Worm (Caenorhabditis elegans) whole organism, L2 larva: ENCODE data around the gene F52H2.1.
A peak's percentile ranks its signal among the peaks of the same experiment; 100 is the strongest.

Experiments used
- C34F6.9 ChIP-seq: fragments of 150-350 bp; optimal IDR thresholded peaks from 2 replicates; lab custom pipeline; 2014; ENCODE audit warnings: missing biosample characterization, missing genetic modification characterization
- F13H6.1 ChIP-seq: sonication (generic microtip); optimal IDR thresholded peaks from 2 replicates; lab custom pipeline; 2016; ENCODE audit warnings: missing genetic modification characterization, missing compliant biosample characterization
- alr-1 ChIP-seq: fragments of 150-350 bp; optimal IDR thresholded peaks from 2 replicates; lab custom pipeline; 2014; ENCODE audit warnings: missing biosample characterization, missing genetic modification characterization
- ama-1 ChIP-seq: fragments of 150-350 bp; optimal IDR thresholded peaks from 2 replicates; lab custom pipeline; 2018; ENCODE audit warnings: inconsistent platforms
- blmp-1 ChIP-seq: sonication (generic microtip); optimal IDR thresholded peaks from 2 replicates; lab custom pipeline; 2017; ENCODE audit warnings: missing genetic modification characterization, mild to moderate bottlenecking, missing compliant biosample characterization, antibody characterized with exemption, moderate library complexity; ENCODE audit not compliant: insufficient read depth
- ceh-16 ChIP-seq: fragments of 150-350 bp; optimal IDR thresholded peaks from 2 replicates; lab custom pipeline; 2014; ENCODE audit warnings: missing biosample characterization, missing genetic modification characterization
- ceh-82 ChIP-seq: fragments of 150-350 bp; optimal IDR thresholded peaks from 2 replicates; lab custom pipeline; 2014; ENCODE audit warnings: missing biosample characterization, missing genetic modification characterization
- crh-2 ChIP-seq: sonication (generic microtip); optimal IDR thresholded peaks from 2 replicates; lab custom pipeline; 2017; ENCODE audit warnings: missing biosample characterization, missing genetic modification characterization
- dmd-4 ChIP-seq: sonication (generic microtip); optimal IDR thresholded peaks from 2 replicates; lab custom pipeline; 2017; ENCODE audit warnings: missing biosample characterization, missing genetic modification characterization
- egl-27 ChIP-seq: sonication (generic microtip); optimal IDR thresholded peaks from 3 replicates; lab custom pipeline; 2017; ENCODE audit warnings: missing biosample characterization, missing genetic modification reagents, missing genetic modification characterization
- elt-1 ChIP-seq: fragments of 150-350 bp; optimal IDR thresholded peaks from 2 replicates; lab custom pipeline; 2014; ENCODE audit warnings: missing biosample characterization, missing genetic modification characterization
- elt-3 ChIP-seq: sonication (generic microtip); optimal IDR thresholded peaks from 2 replicates; lab custom pipeline; 2017; ENCODE audit warnings: missing biosample characterization, missing genetic modification characterization
- fos-1 ChIP-seq: fragments of 150-350 bp; optimal IDR thresholded peaks from 2 replicates; lab custom pipeline; 2014; ENCODE audit warnings: missing biosample characterization, missing genetic modification characterization
- gmeb-1 ChIP-seq: fragments of 150-350 bp; optimal IDR thresholded peaks from 2 replicates; lab custom pipeline; 2014; ENCODE audit warnings: missing biosample characterization, missing genetic modification characterization
- lin-13 ChIP-seq: fragments of 150-350 bp; optimal IDR thresholded peaks from 2 replicates; lab custom pipeline; 2014; ENCODE audit warnings: missing biosample characterization, missing genetic modification reagents, missing genetic modification characterization
- lin-39 ChIP-seq: fragments of 150-350 bp; optimal IDR thresholded peaks from 2 replicates; lab custom pipeline; 2014; ENCODE audit warnings: missing biosample characterization, missing genetic modification reagents, missing genetic modification characterization
- lsy-2 ChIP-seq, 2 experiments: fragments of 150-350 bp in 1 of 2; sonication (generic microtip) in 1 of 2; optimal IDR thresholded peaks; 2 replicates each; lab custom pipeline; 2014 to 2017; ENCODE audit warnings: missing biosample characterization in 2 of 2, missing genetic modification characterization in 2 of 2
- mbf-1 ChIP-seq: sonication (generic microtip); optimal IDR thresholded peaks from 2 replicates; lab custom pipeline; 2017; ENCODE audit warnings: missing biosample characterization, missing genetic modification characterization
- mdl-1 ChIP-seq, 2 experiments: fragments of 150-350 bp in 1 of 2; sonication (generic microtip) in 1 of 2; optimal IDR thresholded peaks; 2 replicates each; lab custom pipeline; 2017; ENCODE audit warnings: missing biosample characterization in 2 of 2, missing genetic modification characterization in 2 of 2
- nhr-129 ChIP-seq: fragments of 150-350 bp; optimal IDR thresholded peaks from 2 replicates; lab custom pipeline; 2014; ENCODE audit warnings: missing biosample characterization, missing genetic modification characterization
- nhr-21 ChIP-seq: fragments of 150-350 bp; optimal IDR thresholded peaks from 2 replicates; lab custom pipeline; 2014; ENCODE audit warnings: missing biosample characterization, missing genetic modification characterization
- nhr-25 ChIP-seq: fragments of 150-350 bp; sonication (generic microtip); optimal IDR thresholded peaks from 3 replicates; lab custom pipeline; 2014; ENCODE audit warnings: missing biosample characterization, missing genetic modification characterization
- nhr-6 ChIP-seq: fragments of 150-350 bp; optimal IDR thresholded peaks from 2 replicates; lab custom pipeline; 2014; ENCODE audit warnings: missing biosample characterization, missing genetic modification characterization
- peb-1 ChIP-seq: fragments of 150-350 bp; optimal IDR thresholded peaks from 2 replicates; lab custom pipeline; 2014; ENCODE audit warnings: missing biosample characterization, missing genetic modification characterization
- sem-4 ChIP-seq: fragments of 150-350 bp; optimal IDR thresholded peaks from 2 replicates; lab custom pipeline; 2014; ENCODE audit warnings: missing biosample characterization, missing genetic modification reagents, missing genetic modification characterization
- sma-3 ChIP-seq: sonication (generic microtip); optimal IDR thresholded peaks from 2 replicates; lab custom pipeline; 2016; ENCODE audit warnings: missing genetic modification reagents, missing genetic modification characterization, missing compliant biosample characterization
- sma-9 ChIP-seq, 2 experiments: fragments of 150-350 bp in 1 of 2; sonication (generic microtip) in 1 of 2; optimal IDR thresholded peaks; 2 replicates each; lab custom pipeline; 2014 to 2016; ENCODE audit warnings: missing genetic modification characterization in 2 of 2, mild to moderate bottlenecking in 1 of 2, missing biosample characterization in 1 of 2, missing compliant biosample characterization in 1 of 2, missing genetic modification reagents in 1 of 2, moderate library complexity in 1 of 2
- snpc-4 ChIP-seq: fragments of 150-350 bp; optimal IDR thresholded peaks from 2 replicates; lab custom pipeline; 2014; ENCODE audit warnings: missing biosample characterization, missing genetic modification characterization
- unc-39 ChIP-seq: fragments of 150-350 bp; optimal IDR thresholded peaks from 2 replicates; lab custom pipeline; 2014; ENCODE audit warnings: missing biosample characterization, missing genetic modification characterization
- unc-55 ChIP-seq: fragments of 150-350 bp; sonication (generic microtip); optimal IDR thresholded peaks from 3 replicates; lab custom pipeline; 2014; ENCODE audit warnings: missing biosample characterization, missing genetic modification reagents, missing genetic modification characterization
- ztf-1 ChIP-seq: fragments of 200-800 bp; sonication (Bioruptor generic); conservative IDR thresholded peaks from 2 replicates; pipeline ENCODE4 v1.3.6; 2022; ENCODE audit warnings: missing genetic modification characterization, missing compliant biosample characterization
- ztf-11 ChIP-seq: sonication (generic microtip); optimal IDR thresholded peaks from 2 replicates; lab custom pipeline; 2017; ENCODE audit warnings: missing biosample characterization, missing genetic modification characterization

Gene F52H2.1

DNA sequence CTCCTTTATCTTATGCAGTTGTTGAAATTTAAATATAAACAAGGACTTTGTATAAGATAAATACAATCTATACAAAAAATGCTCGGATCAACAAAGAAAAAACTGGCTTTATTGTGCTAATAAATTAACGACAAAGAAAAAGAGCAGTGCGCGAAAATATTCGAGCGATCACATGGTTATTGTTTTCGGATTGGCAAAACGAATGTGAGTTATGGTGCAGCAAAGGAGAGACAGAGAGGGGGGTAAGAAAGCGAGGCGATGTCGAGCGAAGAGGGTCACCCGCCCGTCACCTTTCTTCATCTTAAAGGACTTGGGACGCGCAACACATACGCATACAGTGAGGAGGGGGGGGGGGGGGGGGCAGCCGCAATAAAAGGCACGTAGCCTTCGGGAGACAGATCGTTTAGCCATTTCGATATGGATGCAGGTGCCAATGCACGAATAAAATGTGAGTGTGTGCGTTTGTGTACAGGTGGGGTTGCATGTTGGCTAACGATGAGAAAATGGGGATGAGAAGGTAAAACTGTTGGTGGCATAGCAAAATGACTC, 10.3 kb downstream of the F52H2.1 start:
- TF ChIP-seq nhr-25 (tag; lab: Kevin White, UChicago), result peak; percentile 24
- no peak for TF ChIP-seq peb-1 (tag; lab: Kevin White, UChicago)

DNA sequence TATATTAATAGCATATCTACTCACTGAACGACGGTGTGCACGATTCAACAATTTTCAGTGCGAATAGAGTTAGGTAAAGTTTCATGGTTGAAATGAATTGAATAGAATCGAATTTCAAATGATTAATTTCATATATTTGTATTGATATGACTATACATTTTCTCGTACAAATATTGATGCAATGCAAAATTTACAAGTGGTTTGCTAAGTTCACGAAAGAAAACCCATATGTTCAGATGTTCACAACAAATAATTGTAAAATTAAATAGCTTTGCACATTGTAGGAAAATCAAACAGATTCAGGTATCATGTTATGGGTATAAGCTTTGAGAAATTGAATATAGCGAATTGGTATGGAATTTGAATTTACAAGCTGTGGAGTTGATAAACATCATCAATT, 12.8 kb downstream of the F52H2.1 start, which contains the start of gene H01M10.2:
Gene H01M10.2 (minus strand): TSS at position 101 of the 400 bp plus-strand sequence.
- TF ChIP-seq mdl-1 (tag; optimal IDR thresholded peaks at IDR 0.05; lab: Kevin White, UChicago) (no peak), ceh-16 (tag; lab: Kevin White, UChicago) (no peak), dmd-4 (tag; lab: Kevin White, UChicago) (no peak), mbf-1 (tag; lab: Kevin White, UChicago) (no peak), snpc-4 (no peak), ama-1 (lab: Kevin White, UChicago) (no peak), egl-27 (tag; lab: Kevin White, UChicago) (no peak), sma-9 (GFP tag; optimal IDR thresholded peaks at IDR 0.05; lab: Kevin White, UChicago) (no peak), sma-9 (tag; optimal IDR thresholded peaks at IDR 0.05; lab: Kevin White, UChicago) (no peak), lin-39 (no peak), F13H6.1 (no peak), sem-4 (no peak), gmeb-1 (tag; lab: Kevin White, UChicago) (no peak), ztf-11 (tag; lab: Kevin White, UChicago) (no peak), alr-1 (tag; lab: Kevin White, UChicago) (no peak), lin-13 (GFP tag; lab: Kevin White, UChicago) (no peak), nhr-21 (tag; lab: Kevin White, UChicago) (no peak), elt-3 (tag; lab: Kevin White, UChicago) (no peak)

DNA sequence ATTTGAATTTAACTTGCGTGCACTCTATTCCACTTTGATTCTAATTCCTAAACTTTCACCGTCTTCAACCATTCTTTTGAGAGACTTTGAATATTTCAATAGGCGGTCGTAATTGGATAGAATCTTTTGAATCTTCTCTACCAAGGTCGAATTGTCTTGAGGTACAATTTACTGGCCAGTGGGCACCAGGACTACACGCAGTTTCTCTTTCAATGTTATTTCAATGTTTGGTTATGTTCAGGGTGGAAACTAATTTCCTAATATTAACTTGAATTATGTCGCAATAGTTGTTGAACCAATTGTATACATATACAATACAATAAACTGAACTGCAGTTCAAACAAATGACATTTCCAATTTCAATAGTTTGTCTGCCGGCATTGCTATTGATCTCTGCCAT, 15.1 kb downstream of the F52H2.1 start:
- TF ChIP-seq nhr-129 (tag; lab: Kevin White, UChicago) (peak; percentile 15), nhr-6 (tag; lab: Kevin White, UChicago) (no peak), mdl-1 (tag; optimal IDR thresholded peaks at IDR 0.05; lab: Kevin White, UChicago) (no peak), elt-3 (tag; lab: Kevin White, UChicago) (no peak), F13H6.1 (no peak), ceh-82 (no peak), lsy-2 (tag; optimal IDR thresholded peaks at IDR 0.05; lab: Kevin White, UChicago) (no peak), unc-55 (GFP tag; lab: Kevin White, UChicago) (no peak), C34F6.9 (tag; lab: Kevin White, UChicago) (no peak), ceh-16 (tag; lab: Kevin White, UChicago) (no peak), nhr-25 (tag; lab: Kevin White, UChicago) (peak; percentile 75)
- TF ChIP-seq, all 48 proteins: peak for 2

DNA sequence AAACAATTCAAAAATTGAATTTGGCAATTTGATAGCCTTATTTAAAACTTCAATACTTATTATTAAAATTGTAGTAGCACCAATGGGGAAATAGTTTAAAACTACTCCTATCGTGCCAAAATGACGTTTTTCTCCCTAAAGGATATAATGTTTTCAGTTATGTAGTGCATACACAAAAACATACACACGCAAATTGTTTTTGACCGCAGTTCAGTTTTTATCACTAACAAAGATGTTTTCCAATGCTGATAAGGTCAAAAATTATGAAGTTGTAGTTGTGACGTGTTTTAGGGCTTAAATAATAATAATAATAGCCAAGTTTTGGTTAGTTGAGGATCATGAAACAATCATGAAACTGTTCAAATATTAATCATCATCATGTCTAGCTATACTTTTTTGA, 17.1 kb downstream of the F52H2.1 start:
- TF ChIP-seq crh-2 (tag; lab: Kevin White, UChicago) (peak; percentile 5), F13H6.1 (no peak), alr-1 (tag; lab: Kevin White, UChicago) (no peak)

DNA sequence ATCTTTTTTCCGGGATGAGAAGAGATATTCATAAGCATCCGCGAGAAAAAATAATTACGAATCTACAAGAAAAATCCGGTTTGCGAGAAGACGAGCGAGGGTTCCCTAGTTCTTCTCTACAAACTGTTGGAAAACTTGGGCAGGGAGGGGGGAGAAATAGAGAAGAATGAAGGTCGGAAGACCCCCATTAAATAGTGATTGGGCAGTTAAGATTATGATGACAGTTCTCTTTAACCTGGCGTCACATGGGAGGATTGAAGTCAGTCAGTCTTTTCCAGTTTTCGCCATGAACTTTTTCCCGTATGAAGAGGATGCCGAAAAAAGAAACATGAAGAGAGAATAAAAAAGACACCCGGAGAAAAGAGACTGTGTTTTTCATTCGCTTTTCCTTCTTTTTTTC, 17.9 kb downstream of the F52H2.1 start:
- TF ChIP-seq ama-1 (lab: Kevin White, UChicago) (peak; percentile 49), ztf-1 (no peak), unc-39 (no peak), fos-1 (tag; lab: Kevin White, UChicago) (peak; percentile 26), sma-9 (GFP tag; optimal IDR thresholded peaks at IDR 0.05; lab: Kevin White, UChicago) (peak; percentile 47), sma-9 (tag; optimal IDR thresholded peaks at IDR 0.05; lab: Kevin White, UChicago) (no peak), elt-1 (tag; lab: Kevin White, UChicago) (no peak), sem-4 (peak; percentile 73), sma-3 (GFP tag; lab: Kevin White, UChicago) (peak; percentile 12), mdl-1 (tag; optimal IDR thresholded peaks at IDR 0.05; lab: Kevin White, UChicago) (no peak), nhr-129 (tag; lab: Kevin White, UChicago) (peak; percentile 38), blmp-1 (peak; percentile 36), nhr-21 (tag; lab: Kevin White, UChicago) (peak; percentile 82), snpc-4 (no peak), crh-2 (tag; lab: Kevin White, UChicago) (peak; percentile 17), nhr-6 (tag; lab: Kevin White, UChicago) (peak; percentile 10), ceh-16 (tag; lab: Kevin White, UChicago) (peak; percentile 24), nhr-25 (tag; lab: Kevin White, UChicago) (peak; percentile 85)
